Worm (Caenorhabditis elegans): Measurements from ENCODE around the gene F55G11.6.

Gene F55G11.6

ce11 chrIV:12975981-12976380, 18.2 kb downstream of the F55G11.6 start, which contains the start of gene dod-17:
dod-17 (plus strand) TSS chrIV:12976303.
- TF ChIP-seq lin-13 (GFP tag; optimal IDR thresholded peaks at IDR 0.05) (no peak), fos-1 (tag; optimal IDR thresholded peaks at IDR 0.05) (peak; percentile 56)

DNA sequence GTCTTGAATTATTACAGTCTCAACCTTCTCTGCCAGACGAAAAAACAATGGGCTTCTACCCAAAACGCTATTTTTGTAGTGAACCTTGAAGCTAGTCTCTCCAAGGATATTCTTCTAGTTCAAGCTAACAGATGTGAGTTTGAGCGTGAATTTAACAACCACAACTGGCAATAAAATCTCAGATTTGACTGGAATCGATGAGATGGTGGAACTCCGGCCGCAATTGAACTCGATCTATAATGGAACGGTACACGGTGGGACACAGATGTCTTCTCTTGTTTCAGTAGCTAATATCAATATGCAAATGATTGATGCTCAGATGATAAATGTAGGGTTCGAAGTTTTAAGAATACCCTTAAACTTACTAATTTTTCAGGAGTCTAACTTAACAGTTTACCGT, 19.8 kb downstream of the F55G11.6 start:
- TF ChIP-seq dmd-4 (tag; optimal IDR thresholded peaks at IDR 0.05) (no peak), peb-1 (tag; optimal IDR thresholded peaks at IDR 0.05) (no peak), nhr-21 (tag; optimal IDR thresholded peaks at IDR 0.05) (no peak), ama-1 (optimal IDR thresholded peaks at IDR 0.05) (no peak), blmp-1 (tag; optimal IDR thresholded peaks at IDR 0.05; ENCODE audit: insufficient read depth) (no peak), skn-1 (tag; optimal IDR thresholded peaks at IDR 0.05) (no peak), nhr-77 (tag; optimal IDR thresholded peaks at IDR 0.05) (no peak), alr-1 (tag; optimal IDR thresholded peaks at IDR 0.05) (no peak), fos-1 (tag; optimal IDR thresholded peaks at IDR 0.05) (no peak), Y55F3AM.14 (GFP tag; optimal IDR thresholded peaks at IDR 0.05) (no peak), sma-3 (GFP tag; optimal IDR thresholded peaks at IDR 0.05) (no peak), mdl-1 (tag; optimal IDR thresholded peaks at IDR 0.05) (no peak), nhr-12 (tag; optimal IDR thresholded peaks at IDR 0.05) (no peak), sma-9 (GFP tag; optimal IDR thresholded peaks at IDR 0.05) (no peak), sma-9 (tag; optimal IDR thresholded peaks at IDR 0.05) (no peak), nhr-11 (tag; optimal IDR thresholded peaks at IDR 0.05) (no peak)

DNA sequence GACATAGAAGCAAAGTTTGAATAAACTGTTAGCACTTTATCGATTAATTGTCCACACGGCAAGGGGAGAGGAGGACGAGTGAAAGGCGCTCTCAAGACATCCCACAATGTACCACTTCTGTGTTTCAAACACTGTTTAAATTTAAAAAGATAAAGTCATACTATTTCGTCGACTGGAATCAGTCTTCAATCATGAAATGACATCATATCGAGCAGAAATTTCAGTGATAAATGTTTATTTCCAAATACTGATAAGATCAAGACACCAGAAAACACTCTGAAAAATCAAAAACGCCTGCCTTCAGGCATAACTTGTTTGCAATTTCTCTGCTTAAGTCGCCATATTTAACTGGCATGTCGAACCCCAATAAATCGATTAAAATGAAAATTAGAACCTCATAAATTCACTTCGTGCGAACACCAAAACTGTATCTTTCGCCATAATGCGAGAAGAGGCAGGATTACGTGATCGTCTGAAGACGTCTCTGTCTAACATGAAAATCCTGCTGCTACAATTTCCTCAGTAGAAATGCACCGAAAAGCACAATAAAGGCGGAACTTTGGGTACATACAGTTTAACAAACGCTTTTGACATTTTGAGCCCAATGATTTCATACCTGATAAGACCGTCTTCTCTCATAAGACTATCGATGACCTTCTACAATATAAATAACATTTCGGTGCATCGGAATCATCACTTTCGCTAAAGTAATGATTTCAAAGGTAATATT, 20.6 kb downstream of the F55G11.6 start, which contains the start of gene K10D11.2:
Gene K10D11.2 (plus strand): TSS at position 680 of the 730 bp plus-strand sequence.
- TF ChIP-seq fos-1 (tag; optimal IDR thresholded peaks at IDR 0.05), result peak; percentile 46
- no peak for TF ChIP-seq nhr-21 (tag; optimal IDR thresholded peaks at IDR 0.05)
- TF ChIP-seq sma-9 (GFP tag; optimal IDR thresholded peaks at IDR 0.05), result peak; percentile 34
- TF ChIP-seq sma-9 (tag; optimal IDR thresholded peaks at IDR 0.05), result no peak
- TF ChIP-seq lin-39 (tag; optimal IDR thresholded peaks at IDR 0.05), result no peak

ce11 chrIV:12985961-12986360, 28.1 kb downstream of the F55G11.6 start, which contains the start of gene K10D11.3:
K10D11.3 (minus strand) TSS chrIV:12986134.
- TF ChIP-seq fos-1 (tag; optimal IDR thresholded peaks at IDR 0.05), result peak; percentile 64
- TF ChIP-seq sma-9 (GFP tag; optimal IDR thresholded peaks at IDR 0.05), result no peak
- no peak for TF ChIP-seq sma-9 (tag; optimal IDR thresholded peaks at IDR 0.05)

DNA sequence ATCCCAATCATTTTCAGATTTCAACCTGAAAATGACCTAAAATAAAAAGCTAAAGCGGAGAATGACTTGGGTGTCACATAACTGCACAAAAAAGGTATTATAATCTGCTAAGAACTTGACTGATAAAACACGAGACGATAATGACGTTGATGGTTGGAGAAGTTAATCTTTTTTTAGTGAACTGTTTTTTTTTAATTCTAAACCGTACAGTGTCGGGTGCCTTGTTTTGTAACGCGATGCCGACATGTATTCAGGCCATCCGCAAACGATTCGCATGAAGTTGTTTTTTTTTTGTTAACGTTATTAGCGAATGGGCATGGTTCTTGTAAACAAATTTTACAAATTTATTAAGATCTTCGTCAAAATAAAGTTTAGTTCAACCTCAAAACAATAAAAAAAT, 31.5 kb downstream of the F55G11.6 start, which contains the start of gene K10D11.6:
Gene K10D11.6 (minus strand): TSS at position 101 of the 400 bp plus-strand sequence.
- peak; percentile 7 for TF ChIP-seq fos-1 (tag; optimal IDR thresholded peaks at IDR 0.05)
- TF ChIP-seq R02D3.7 (tag; optimal IDR thresholded peaks at IDR 0.05), result no peak
- TF ChIP-seq ceh-82 (tag; optimal IDR thresholded peaks at IDR 0.05), result no peak
- TF ChIP-seq nhr-6 (tag; optimal IDR thresholded peaks at IDR 0.05), result no peak

DNA sequence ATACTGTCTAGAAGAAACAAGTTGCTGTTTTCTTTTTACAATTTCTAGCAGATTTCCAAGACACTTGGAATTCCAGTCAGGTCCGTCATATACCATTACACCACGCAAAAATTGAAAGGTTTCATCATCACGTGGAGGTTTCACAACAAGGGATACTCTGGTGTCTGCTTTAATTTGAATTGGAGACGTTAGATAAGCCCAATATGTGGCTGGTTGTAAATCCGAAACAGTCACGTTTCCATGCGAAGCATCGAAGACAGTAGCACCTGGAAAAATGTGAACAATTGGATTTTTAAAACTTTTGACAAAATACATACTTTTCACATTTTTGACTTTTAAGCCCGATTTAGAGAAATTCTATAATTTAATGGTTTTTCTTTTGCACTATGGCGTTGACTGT, 32.8 kb downstream of the F55G11.6 start:
- TF ChIP-seq skn-1 (tag; optimal IDR thresholded peaks at IDR 0.05) (no peak), blmp-1 (tag; optimal IDR thresholded peaks at IDR 0.05; ENCODE audit: insufficient read depth) (no peak), lin-39 (tag; optimal IDR thresholded peaks at IDR 0.05) (no peak), nhr-77 (tag; optimal IDR thresholded peaks at IDR 0.05) (no peak)

ce11 chrIV:12991629-12992028, 33.8 kb downstream of the F55G11.6 start, which contains the start of gene K10D11.5:
K10D11.5 (minus strand) TSS chrIV:12991843.
- peak; percentile 94 for TF ChIP-seq fos-1 (tag; optimal IDR thresholded peaks at IDR 0.05)
- no peak for TF ChIP-seq lin-39 (tag; optimal IDR thresholded peaks at IDR 0.05)

ce11 chrIV:12994376-12994775, 36.5 kb downstream of the F55G11.6 start, which contains the start of gene K10D11.4:
K10D11.4 (minus strand) TSS chrIV:12994476.
- TF ChIP-seq C34F6.9 (tag; optimal IDR thresholded peaks at IDR 0.05), result no peak
- TF ChIP-seq elt-1 (tag; optimal IDR thresholded peaks at IDR 0.05), result no peak
- TF ChIP-seq ztf-11 (tag; optimal IDR thresholded peaks at IDR 0.05), result no peak
- TF ChIP-seq nhr-77 (tag; optimal IDR thresholded peaks at IDR 0.05), result no peak
- no peak for TF ChIP-seq skn-1 (tag; optimal IDR thresholded peaks at IDR 0.05)
- TF ChIP-seq mbf-1 (tag; optimal IDR thresholded peaks at IDR 0.05), result no peak
- no peak for TF ChIP-seq snpc-4 (tag; optimal IDR thresholded peaks at IDR 0.05)
- TF ChIP-seq lin-13 (GFP tag; optimal IDR thresholded peaks at IDR 0.05), result no peak
- TF ChIP-seq nhr-12 (tag; optimal IDR thresholded peaks at IDR 0.05), result no peak
- no peak for TF ChIP-seq nhr-21 (tag; optimal IDR thresholded peaks at IDR 0.05)

All from whole organism, L2 larva.